Fruit fly (Drosophila melanogaster) whole organism, prepupa: ENCODE results near the gene Pex1.

Experiments used
- CG10631 ChIP-seq: fragments of 200-800 bp; sonication (Bioruptor generic); optimal IDR thresholded peaks from 2 replicates; lab custom pipeline; 2016; ENCODE audit warnings: missing biosample characterization, missing genetic modification characterization
- CG10669 ChIP-seq: fragments of 200-800 bp; sonication (Bioruptor generic); optimal IDR thresholded peaks from 3 replicates; lab custom pipeline; 2018; ENCODE audit warnings: missing biosample characterization, mild to moderate bottlenecking, missing genetic modification characterization, moderate library complexity
- CG11294 ChIP-seq: fragments of 200-800 bp; sonication (Bioruptor generic); IDR thresholded peaks from 2 replicates; pipeline ENCODE4 v1.3.6; 2022; ENCODE audit warnings: missing biosample characterization, missing genetic modification characterization
- CG11902 ChIP-seq: fragments of 200-800 bp; sonication (Bioruptor generic); optimal IDR thresholded peaks from 3 replicates; lab custom pipeline; 2016; ENCODE audit warnings: missing biosample characterization, missing genetic modification characterization
- CG3032 ChIP-seq: fragments of 200-800 bp; optimal IDR thresholded peaks from 2 replicates; lab custom pipeline; 2019; ENCODE audit warnings: missing biosample characterization, mild to moderate bottlenecking, missing genetic modification characterization, moderate library complexity
- CG31627 ChIP-seq: fragments of 200-800 bp; sonication (Bioruptor generic); optimal IDR thresholded peaks from 3 replicates; lab custom pipeline; 2016; ENCODE audit warnings: missing biosample characterization, missing genetic modification characterization
- CG32006 ChIP-seq: fragments of 200-800 bp; sonication (Bioruptor generic); optimal IDR thresholded peaks from 3 replicates; lab custom pipeline; 2017; ENCODE audit warnings: missing biosample characterization, mild to moderate bottlenecking, missing genetic modification characterization
- CG34406 ChIP-seq: fragments of 200-800 bp; sonication (Bioruptor generic); optimal IDR thresholded peaks from 3 replicates; lab custom pipeline; 2016; ENCODE audit warnings: missing biosample characterization, missing genetic modification characterization
- CG4318 ChIP-seq: fragments of 200-800 bp; sonication (Bioruptor generic); optimal IDR thresholded peaks from 3 replicates; lab custom pipeline; 2017; ENCODE audit warnings: missing biosample characterization, mild to moderate bottlenecking, missing genetic modification characterization
- CG6163 ChIP-seq: fragments of 200-800 bp; sonication (Bioruptor generic); IDR thresholded peaks from 3 replicates; pipeline ENCODE4 v1.3.6; 2022; ENCODE audit warnings: missing biosample characterization, missing genetic modification characterization
- CG6276 ChIP-seq: fragments of 200-800 bp; sonication (Bioruptor generic); optimal IDR thresholded peaks from 2 replicates; lab custom pipeline; 2017; ENCODE audit warnings: missing biosample characterization, mild to moderate bottlenecking, missing genetic modification characterization
- CG6792 ChIP-seq: fragments of 200-800 bp; sonication (Bioruptor generic); optimal IDR thresholded peaks from 3 replicates; lab custom pipeline; 2016; ENCODE audit warnings: missing biosample characterization, missing genetic modification characterization
- CG6808 ChIP-seq: fragments of 200-800 bp; sonication (Bioruptor generic); optimal IDR thresholded peaks from 3 replicates; lab custom pipeline; 2017; ENCODE audit warnings: missing biosample characterization, missing genetic modification characterization, mild to moderate bottlenecking, moderate library complexity, missing genetic modification reagents
- CG6854 ChIP-seq: fragments of 200-800 bp; sonication (Bioruptor generic); optimal IDR thresholded peaks from 2 replicates; lab custom pipeline; 2017; ENCODE audit warnings: missing biosample characterization, mild to moderate bottlenecking, missing genetic modification characterization
- CG7368 ChIP-seq: fragments of 200-800 bp; sonication (Bioruptor generic); optimal IDR thresholded peaks from 3 replicates; lab custom pipeline; 2016; ENCODE audit warnings: missing biosample characterization, missing genetic modification characterization
- CG8319 ChIP-seq: fragments of 200-800 bp; sonication (Bioruptor generic); optimal IDR thresholded peaks from 3 replicates; lab custom pipeline; 2016; ENCODE audit warnings: missing biosample characterization, missing genetic modification characterization
- CG8632 ChIP-seq: fragments of 200-800 bp; sonication (Bioruptor generic); optimal IDR thresholded peaks from 3 replicates; lab custom pipeline; 2016; ENCODE audit warnings: missing biosample characterization, missing genetic modification characterization
- CG9139 ChIP-seq: fragments of 200-800 bp; sonication (Bioruptor generic); optimal IDR thresholded peaks from 3 replicates; lab custom pipeline; 2017; ENCODE audit warnings: missing biosample characterization, mild to moderate bottlenecking, missing genetic modification characterization
- Eip75B ChIP-seq: fragments of 200-800 bp; sonication (Bioruptor generic); optimal IDR thresholded peaks from 3 replicates; lab custom pipeline; 2016; ENCODE audit warnings: missing biosample characterization, missing genetic modification characterization
- Eip78C ChIP-seq: fragments of 200-800 bp; sonication (Bioruptor generic); peaks from one replicate; lab custom pipeline; 2016; ENCODE audit warnings: missing biosample characterization, missing genetic modification characterization
- Eip93F ChIP-seq: fragments of 200-800 bp; sonication (Bioruptor generic); optimal IDR thresholded peaks from 2 replicates; lab custom pipeline; 2016; ENCODE audit warnings: missing biosample characterization, mild to moderate bottlenecking, missing genetic modification characterization
- Ets21C ChIP-seq: fragments of 200-800 bp; sonication (Bioruptor generic); optimal IDR thresholded peaks from 3 replicates; lab custom pipeline; 2016; ENCODE audit warnings: missing biosample characterization, missing genetic modification characterization
- Ets96B ChIP-seq: fragments of 200-800 bp; optimal IDR thresholded peaks from 2 replicates; lab custom pipeline; 2019; ENCODE audit warnings: missing biosample characterization, mild to moderate bottlenecking, missing genetic modification characterization, moderate library complexity
- Gug ChIP-seq: fragments of 200-800 bp; sonication (Bioruptor generic); IDR thresholded peaks from 2 replicates; pipeline ENCODE4 v1.3.6; 2022; ENCODE audit warnings: missing biosample characterization, missing genetic modification characterization
- Hr38 ChIP-seq: sonication (Bioruptor generic); optimal IDR thresholded peaks from 2 replicates; lab custom pipeline; 2016; ENCODE audit warnings: missing biosample characterization, missing genetic modification characterization
- Hr39 ChIP-seq: fragments of 200-800 bp; sonication (Bioruptor generic); optimal IDR thresholded peaks from 2 replicates; lab custom pipeline; 2016; ENCODE audit warnings: missing biosample characterization, missing genetic modification characterization
- Hr4 ChIP-seq: fragments of 200-800 bp; sonication (Bioruptor generic); optimal IDR thresholded peaks from 3 replicates; lab custom pipeline; 2016; ENCODE audit warnings: missing biosample characterization, missing genetic modification characterization
- Lpt ChIP-seq: fragments of 200-800 bp; sonication (Bioruptor generic); optimal IDR thresholded peaks from 3 replicates; lab custom pipeline; 2016; ENCODE audit warnings: missing biosample characterization, missing genetic modification characterization
- Met ChIP-seq: fragments of 200-800 bp; sonication (Bioruptor generic); optimal IDR thresholded peaks from 3 replicates; lab custom pipeline; 2016; ENCODE audit warnings: missing biosample characterization, missing genetic modification characterization
- OdsH ChIP-seq: fragments of 200-800 bp; sonication (Bioruptor generic); optimal IDR thresholded peaks from 3 replicates; lab custom pipeline; 2016; ENCODE audit warnings: missing biosample characterization, missing genetic modification characterization
- Smox ChIP-seq: fragments of 200-800 bp; sonication (Bioruptor generic); optimal IDR thresholded peaks from 3 replicates; lab custom pipeline; 2016; ENCODE audit warnings: missing biosample characterization, missing genetic modification characterization
- Sox102F ChIP-seq: fragments of 200-800 bp; sonication (Bioruptor generic); optimal IDR thresholded peaks from 2 replicates; lab custom pipeline; 2016; ENCODE audit warnings: missing biosample characterization, mild to moderate bottlenecking, missing genetic modification characterization
- Sox14 ChIP-seq: fragments of 200-800 bp; sonication (Bioruptor generic); optimal IDR thresholded peaks from 3 replicates; lab custom pipeline; 2016; ENCODE audit warnings: missing biosample characterization, missing genetic modification characterization
- Sox15 ChIP-seq: fragments of 200-800 bp; sonication (Bioruptor generic); optimal IDR thresholded peaks from 3 replicates; lab custom pipeline; 2016; ENCODE audit warnings: missing biosample characterization, missing genetic modification characterization
- acj6 ChIP-seq: fragments of 200-800 bp; sonication (Bioruptor generic); optimal IDR thresholded peaks from 3 replicates; lab custom pipeline; 2016; ENCODE audit warnings: missing biosample characterization, missing genetic modification characterization
- cyc ChIP-seq: fragments of 200-800 bp; sonication (Bioruptor generic); optimal IDR thresholded peaks from 3 replicates; lab custom pipeline; 2016; ENCODE audit warnings: missing biosample characterization, missing genetic modification characterization
- dac ChIP-seq: fragments of 200-800 bp; sonication (Bioruptor generic); optimal IDR thresholded peaks from 2 replicates; lab custom pipeline; 2017; ENCODE audit warnings: missing biosample characterization, mild to moderate bottlenecking, missing genetic modification characterization
- dsx ChIP-seq: fragments of 200-800 bp; optimal IDR thresholded peaks from 3 replicates; lab custom pipeline; 2019; ENCODE audit warnings: missing biosample characterization, mild to moderate bottlenecking, missing genetic modification characterization, moderate library complexity; ENCODE audit not compliant: poor library complexity, severe bottlenecking
- esn ChIP-seq: fragments of 200-800 bp; sonication (Bioruptor generic); optimal IDR thresholded peaks from 2 replicates; lab custom pipeline; 2016; ENCODE audit warnings: missing biosample characterization, mild to moderate bottlenecking, missing genetic modification characterization, moderate library complexity
- fd59A ChIP-seq: fragments of 200-800 bp; sonication (Bioruptor generic); optimal IDR thresholded peaks from 2 replicates; lab custom pipeline; 2017; ENCODE audit warnings: missing biosample characterization, mild to moderate bottlenecking, missing genetic modification characterization, missing genetic modification reagents
- fd85E ChIP-seq: fragments of 200-800 bp; sonication (Bioruptor generic); optimal IDR thresholded peaks from 3 replicates; lab custom pipeline; 2016; ENCODE audit warnings: missing biosample characterization, missing genetic modification characterization
- fkh ChIP-seq: fragments of 200-800 bp; sonication (Bioruptor generic); optimal IDR thresholded peaks from 3 replicates; lab custom pipeline; 2017; ENCODE audit warnings: missing biosample characterization, mild to moderate bottlenecking, missing genetic modification characterization, moderate library complexity
- lz ChIP-seq: fragments of 200-800 bp; sonication (Bioruptor generic); optimal IDR thresholded peaks from 3 replicates; lab custom pipeline; 2016; ENCODE audit warnings: missing biosample characterization, missing genetic modification characterization
- pdm3 ChIP-seq: fragments of 200-800 bp; sonication (Bioruptor generic); optimal IDR thresholded peaks from 3 replicates; lab custom pipeline; 2016; ENCODE audit warnings: missing biosample characterization, missing genetic modification characterization
- spab ChIP-seq: fragments of 200-800 bp; sonication (Bioruptor generic); optimal IDR thresholded peaks from 2 replicates; lab custom pipeline; 2017; ENCODE audit warnings: missing biosample characterization, mild to moderate bottlenecking, missing genetic modification characterization, missing genetic modification reagents
- ss ChIP-seq, 2 experiments: fragments of 200-800 bp; sonication (Bioruptor generic); optimal IDR thresholded peaks; 2 replicates in 1 of 2; 3 replicates in 1 of 2; lab custom pipeline; 2017 to 2018; ENCODE audit warnings: mild to moderate bottlenecking in 2 of 2, missing biosample characterization in 2 of 2, missing genetic modification characterization in 2 of 2, moderate library complexity in 1 of 2
- svp ChIP-seq: fragments of 200-800 bp; sonication (Bioruptor generic); peaks from one replicate; lab custom pipeline; 2016; ENCODE audit warnings: missing biosample characterization, missing genetic modification characterization

Pex1 gene

DNA sequence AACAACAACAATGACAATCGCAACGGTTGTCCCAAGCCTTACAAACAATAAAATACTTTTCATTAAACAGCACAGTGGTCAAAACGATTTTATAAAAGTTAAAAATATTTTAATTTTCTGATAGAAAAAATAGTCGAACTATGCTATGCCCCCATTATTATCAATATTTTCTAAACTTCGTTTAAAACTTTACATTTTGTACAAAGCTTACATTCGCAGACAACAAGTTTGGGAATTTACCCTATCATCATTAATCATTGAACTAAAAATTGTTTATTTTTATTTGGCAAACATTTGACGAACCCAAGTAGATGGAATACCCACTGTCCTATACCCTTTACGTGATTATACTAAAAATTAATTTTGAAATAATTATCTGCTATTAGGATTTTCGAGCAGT, 6.5 kb downstream of the Pex1 start:
- TF ChIP-seq dsx (GFP tag; lab: Kevin White, UChicago) (no peak), Eip78C (peak; percentile 58)

DNA sequence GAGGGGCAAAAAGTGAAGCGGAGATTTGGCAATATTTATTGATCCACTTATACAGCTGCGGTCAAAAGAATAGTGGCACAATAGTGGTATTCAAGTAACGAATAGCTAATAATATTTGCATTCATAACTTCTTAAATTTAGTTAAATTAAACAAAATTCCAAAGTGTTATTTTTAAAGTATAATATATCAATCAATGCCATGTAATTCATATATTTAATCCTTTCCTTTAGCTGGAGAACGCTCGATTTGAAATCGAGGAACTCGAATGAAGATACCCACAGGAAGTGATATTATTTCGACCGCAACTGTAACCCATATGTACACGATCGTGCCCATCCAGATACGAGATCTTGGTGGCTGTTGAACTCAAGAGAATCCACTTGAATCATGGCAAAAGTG, 7.5 kb downstream of the Pex1 start:
- peak; percentile 11 for TF ChIP-seq Met
- no peak for TF ChIP-seq CG10669 (GFP tag; lab: Kevin White, UChicago)
- peak; percentile 38 for TF ChIP-seq esn (GFP tag; lab: Kevin White, UChicago)
- peak; percentile 71 for TF ChIP-seq Eip78C
- TF ChIP-seq svp (GFP tag; lab: Kevin White, UChicago), result peak; percentile 81
- peak; percentile 14 for TF ChIP-seq lz (GFP tag; lab: Kevin White, UChicago)
- TF ChIP-seq OdsH (GFP tag; lab: Kevin White, UChicago), result no peak
- peak; percentile 0 for TF ChIP-seq acj6 (GFP tag; lab: Kevin White, UChicago)

DNA sequence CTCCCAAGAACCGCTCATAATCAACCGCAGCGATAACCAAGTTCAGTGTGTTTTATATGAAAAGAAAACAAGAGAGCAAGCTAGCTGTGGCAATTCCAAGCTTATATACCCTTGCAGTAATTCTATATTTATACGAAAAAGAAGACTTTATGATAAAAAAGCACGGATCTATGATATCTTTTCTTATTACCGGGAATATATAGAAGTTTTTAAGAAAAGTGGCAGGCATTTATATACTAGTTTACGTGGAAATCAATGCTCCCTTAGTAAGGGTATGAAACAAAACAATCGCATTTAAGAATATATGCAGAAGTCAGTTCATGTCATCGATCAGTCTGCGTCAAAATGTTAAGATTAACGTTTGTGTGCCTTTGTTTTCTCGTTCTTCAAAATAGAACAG, 11.6 kb downstream of the Pex1 start, which contains the start of gene CG8100:
Gene CG8100, plus strand, starts transcription at position 333 of the 400 bp plus-strand sequence.
- TF ChIP-seq CG4318 (peak; percentile 4), Lpt (no peak), Eip93F (no peak), CG11902 (GFP tag; lab: Kevin White, UChicago) (peak; percentile 40), CG11294 (GFP tag; lab: Robert Waterston, UW) (no peak), CG6276 (GFP tag; lab: Kevin White, UChicago) (peak; percentile 66), Gug (peak; percentile 44; the same call in 1 of the 2 replicates), CG6163 (peak; percentile 72), lz (GFP tag; lab: Kevin White, UChicago) (peak; percentile 63), dac (GFP tag; lab: Kevin White, UChicago) (no peak), CG10631 (GFP tag; lab: Kevin White, UChicago) (peak; percentile 29), CG34406 (GFP tag; lab: Kevin White, UChicago) (peak; percentile 39), Hr4 (GFP tag; lab: Kevin White, UChicago) (peak; percentile 72), cyc (GFP tag; lab: Kevin White, UChicago) (peak; percentile 78), dsx (GFP tag; lab: Kevin White, UChicago) (no peak), CG7368 (GFP tag; lab: Kevin White, UChicago) (peak; percentile 53), CG10669 (GFP tag; lab: Kevin White, UChicago) (peak; percentile 70), Ets21C (GFP tag; lab: Kevin White, UChicago) (peak; percentile 35), CG3032 (tag; lab: Kevin White, UChicago) (no peak), Sox14 (peak; percentile 67), fd85E (GFP tag; lab: Kevin White, UChicago) (no peak), Hr38 (no peak), CG8319 (GFP tag; lab: Kevin White, UChicago) (no peak), Sox102F (GFP tag; lab: Kevin White, UChicago) (peak; percentile 77), CG8632 (GFP tag; lab: Kevin White, UChicago) (peak; percentile 37), fkh (GFP tag; lab: Kevin White, UChicago) (no peak), Sox15 (GFP tag; lab: Kevin White, UChicago) (peak; percentile 5), Eip75B (GFP tag; lab: Kevin White, UChicago) (peak; percentile 63), svp (GFP tag; lab: Kevin White, UChicago) (peak; percentile 99), CG6808 (GFP tag; lab: Kevin White, UChicago) (peak; percentile 46), acj6 (GFP tag; lab: Kevin White, UChicago) (peak; percentile 47), esn (GFP tag; lab: Kevin White, UChicago) (peak; percentile 78), fd59A (GFP tag; lab: Kevin White, UChicago) (peak; percentile 24), pdm3 (GFP tag; lab: Kevin White, UChicago) (peak; percentile 60), Ets96B (tag; lab: Kevin White, UChicago) (peak; percentile 78), Smox (peak; percentile 63), CG6792 (GFP tag; lab: Kevin White, UChicago) (peak; percentile 57), CG6854 (no peak), CG31627 (GFP tag; lab: Kevin White, UChicago) (peak; percentile 55), Eip78C (peak; percentile 88), Hr39 (GFP tag; lab: Kevin White, UChicago) (peak; percentile 58), CG32006 (GFP tag; lab: Kevin White, UChicago) (peak; percentile 72), CG9139 (GFP tag; lab: Kevin White, UChicago) (no peak), ss (GFP tag; optimal IDR thresholded peaks at IDR 0.05; lab: Kevin White, UChicago) (peak in 1 of 2 experiments; percentile 72), spab (peak; percentile 52)
